Worm (Caenorhabditis elegans) whole organism, mixed stage, embryonic: ENCODE measurements around the gene fbxa-18.

Experiments
- M03D4.4 ChIP-seq: sonication (generic microtip); optimal IDR thresholded peaks from 2 replicates; lab custom pipeline; 2017; ENCODE audit warnings: mild to moderate bottlenecking, missing genetic modification characterization, missing compliant biosample characterization
- ceh-39 ChIP-seq: fragments of 150-350 bp; optimal IDR thresholded peaks from 2 replicates; lab custom pipeline; 2014; ENCODE audit warnings: missing biosample characterization, missing genetic modification characterization
- ces-1 ChIP-seq: fragments of 150-350 bp; optimal IDR thresholded peaks from 2 replicates; lab custom pipeline; 2014; ENCODE audit warnings: missing biosample characterization, missing genetic modification reagents, missing genetic modification characterization
- elt-3 ChIP-seq: fragments of 150-350 bp; optimal IDR thresholded peaks from 2 replicates; lab custom pipeline; 2014; ENCODE audit warnings: missing biosample characterization, missing genetic modification characterization
- nhr-237 ChIP-seq: fragments of 150-350 bp; optimal IDR thresholded peaks from 2 replicates; lab custom pipeline; 2014; ENCODE audit warnings: missing biosample characterization, missing genetic modification characterization
- nhr-76 ChIP-seq: sonication (generic microtip); optimal IDR thresholded peaks from 2 replicates; lab custom pipeline; 2017; ENCODE audit warnings: missing biosample characterization, missing genetic modification characterization
- snpc-4 ChIP-seq: fragments of 150-350 bp; optimal IDR thresholded peaks from 2 replicates; lab custom pipeline; 2014; ENCODE audit warnings: missing biosample characterization, missing genetic modification characterization
- unc-62 ChIP-seq: fragments of 150-350 bp; optimal IDR thresholded peaks from 2 replicates; lab custom pipeline; 2014; ENCODE audit warnings: missing biosample characterization, missing genetic modification reagents, missing genetic modification characterization
- ztf-11 ChIP-seq: fragments of 150-350 bp; optimal IDR thresholded peaks from 2 replicates; lab custom pipeline; 2014; ENCODE audit warnings: missing biosample characterization, missing genetic modification characterization

DNA sequence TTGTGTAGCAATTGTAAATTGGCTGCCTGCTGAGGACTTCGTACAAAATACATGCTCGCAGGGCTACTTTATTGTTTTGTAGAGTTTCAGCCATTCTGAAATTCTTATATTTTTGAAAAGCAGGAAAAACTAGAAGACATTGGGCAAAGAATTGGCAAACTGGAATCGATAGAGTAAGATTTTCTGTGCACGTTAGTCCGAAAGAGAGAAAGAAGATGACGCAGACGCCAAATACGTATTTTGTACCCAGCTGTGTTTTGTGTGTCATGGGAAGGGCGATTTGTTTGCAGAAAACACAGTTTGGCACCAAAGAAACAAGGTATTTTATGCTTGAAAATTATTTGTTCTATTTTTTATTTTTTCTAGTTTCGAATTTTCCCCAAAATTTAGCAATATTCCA lies 15.1 kb upstream of the fbxa-18 start, which contains the start of gene fbxa-143:
- TF ChIP-seq nhr-237 (tag; lab: Kevin White, UChicago) (no peak), M03D4.4 (tag; lab: Kevin White, UChicago) (no peak), ces-1 (GFP tag; lab: Kevin White, UChicago) (no peak), nhr-76 (tag; lab: Kevin White, UChicago) (no peak), unc-62 (GFP tag; lab: Kevin White, UChicago) (no peak), elt-3 (tag; lab: Kevin White, UChicago) (no peak), ztf-11 (tag; lab: Kevin White, UChicago) (no peak), ceh-39 (tag; lab: Kevin White, UChicago) (no peak), snpc-4 (no peak)
